Worm (Caenorhabditis elegans) whole organism, L1 larva: ENCODE results near the gene ndx-3.

Source experiments
- C04F5.9 ChIP-seq: sonication (generic microtip); optimal IDR thresholded peaks from 2 replicates; lab custom pipeline; 2016; ENCODE audit warnings: missing genetic modification characterization, missing compliant biosample characterization
- C16A3.4 ChIP-seq: fragments of 150-350 bp; optimal IDR thresholded peaks from 2 replicates; lab custom pipeline; 2014; ENCODE audit warnings: missing biosample characterization, missing genetic modification characterization
- F16B12.6 ChIP-seq: fragments of 150-350 bp; optimal IDR thresholded peaks from 2 replicates; lab custom pipeline; 2014; ENCODE audit warnings: missing biosample characterization, missing genetic modification characterization
- alr-1 ChIP-seq: fragments of 200-800 bp; sonication (Bioruptor generic); optimal IDR thresholded peaks from 2 replicates; lab custom pipeline; 2018; ENCODE audit warnings: borderline replicate concordance, mild to moderate bottlenecking, missing genetic modification characterization, missing compliant biosample characterization
- aly-2 ChIP-seq: fragments of 150-350 bp; optimal IDR thresholded peaks from 2 replicates; lab custom pipeline; 2014; ENCODE audit warnings: missing biosample characterization, missing genetic modification characterization
- ceh-82 ChIP-seq, 3 experiments: fragments of 150-350 bp in 1 of 3; sonication (generic microtip) in 2 of 3; optimal IDR thresholded peaks; 2 replicates each; lab custom pipeline; 2014 to 2017; ENCODE audit warnings: missing biosample characterization in 3 of 3, missing genetic modification characterization in 3 of 3
- ceh-88 ChIP-seq: fragments of 200-800 bp; sonication (Bioruptor generic); IDR thresholded peaks from 2 replicates; pipeline ENCODE4 v1.3.6; 2022; ENCODE audit warnings: missing genetic modification characterization, missing compliant biosample characterization
- dsc-1 ChIP-seq: sonication (generic microtip); optimal IDR thresholded peaks from 2 replicates; lab custom pipeline; 2016; ENCODE audit warnings: mild to moderate bottlenecking, missing genetic modification characterization, missing compliant biosample characterization
- efl-1 ChIP-seq, 4 experiments: fragments of 150-350 bp; optimal IDR thresholded peaks in 3 of 4; peaks in 1 of 4; 1 replicate in 1 of 4; 2 replicates in 3 of 4; lab custom pipeline; 2014; ENCODE audit warnings: missing biosample characterization in 2 of 4, missing genetic modification characterization in 2 of 4, missing genetic modification reagents in 2 of 4
- elt-2 ChIP-seq: sonication (generic microtip); optimal IDR thresholded peaks from 2 replicates; lab custom pipeline; 2016; ENCODE audit warnings: missing genetic modification characterization, mild to moderate bottlenecking, inconsistent platforms, missing compliant biosample characterization, missing genetic modification reagents
- elt-3 ChIP-seq, 6 experiments: fragments of 150-350 bp in 1 of 6; sonication (generic microtip); optimal IDR thresholded peaks; 2 replicates each; lab custom pipeline; 2017 to 2018; ENCODE audit warnings: missing biosample characterization in 6 of 6, missing genetic modification characterization in 6 of 6, inconsistent platforms in 1 of 6
- ets-5 ChIP-seq: fragments of 200-800 bp; sonication (Bioruptor generic); IDR thresholded peaks from 2 replicates; pipeline ENCODE4 v1.3.6; 2022; ENCODE audit warnings: missing genetic modification characterization, missing compliant biosample characterization
- fos-1 ChIP-seq: fragments of 150-350 bp; optimal IDR thresholded peaks from 2 replicates; lab custom pipeline; 2014; ENCODE audit warnings: missing biosample characterization, missing genetic modification characterization
- grh-1 ChIP-seq: fragments of 200-800 bp; sonication (Bioruptor generic); IDR thresholded peaks from 2 replicates; pipeline ENCODE4 v1.3.6; 2022; ENCODE audit warnings: missing genetic modification reagents, missing genetic modification characterization, missing compliant biosample characterization
- hlh-4 ChIP-seq: sonication (generic microtip); optimal IDR thresholded peaks from 2 replicates; lab custom pipeline; 2016; ENCODE audit warnings: mild to moderate bottlenecking, missing genetic modification characterization, missing compliant biosample characterization
- isw-1 ChIP-seq: fragments of 200-800 bp; sonication (Bioruptor generic); IDR thresholded peaks from 2 replicates; pipeline ENCODE4 v1.3.6; 2022; ENCODE audit warnings: missing genetic modification characterization, missing compliant biosample characterization
- jun-1 ChIP-seq: fragments of 150-350 bp; optimal IDR thresholded peaks from 2 replicates; lab custom pipeline; 2014; ENCODE audit warnings: missing biosample characterization, missing genetic modification reagents, missing genetic modification characterization
- lin-35 ChIP-seq, 2 experiments: fragments of 150-350 bp; optimal IDR thresholded peaks; 2 replicates each; lab custom pipeline; 2014; ENCODE audit warnings: missing biosample characterization in 2 of 2, missing genetic modification characterization in 2 of 2, missing genetic modification reagents in 2 of 2
- lin-39 ChIP-seq: fragments of 150-350 bp; optimal IDR thresholded peaks from 2 replicates; lab custom pipeline; 2014; ENCODE audit warnings: missing biosample characterization, missing genetic modification reagents, missing genetic modification characterization
- lir-3 ChIP-seq: sonication (generic microtip); optimal IDR thresholded peaks from 2 replicates; lab custom pipeline; 2016; ENCODE audit warnings: mild to moderate bottlenecking, missing genetic modification characterization, moderate library complexity, missing compliant biosample characterization; ENCODE audit not compliant: poor library complexity
- mab-9 ChIP-seq: fragments of 200-800 bp; sonication (Bioruptor generic); IDR thresholded peaks from 2 replicates; pipeline ENCODE4 v1.3.6; 2022; ENCODE audit warnings: missing genetic modification reagents, missing genetic modification characterization, missing compliant biosample characterization
- mdl-1 ChIP-seq, 2 experiments: fragments of 150-350 bp; optimal IDR thresholded peaks; 2 replicates each; lab custom pipeline; 2014 to 2017; ENCODE audit warnings: missing biosample characterization in 2 of 2, missing genetic modification characterization in 2 of 2, inconsistent platforms in 1 of 2
- nhr-12 ChIP-seq: sonication (generic microtip); optimal IDR thresholded peaks from 2 replicates; lab custom pipeline; 2017; ENCODE audit warnings: missing biosample characterization, missing genetic modification characterization
- nhr-19 ChIP-seq: fragments of 200-800 bp; sonication (Bioruptor generic); conservative IDR thresholded peaks from 2 replicates; pipeline ENCODE4 v1.3.6; 2022; ENCODE audit warnings: missing genetic modification characterization, missing compliant biosample characterization
- nhr-20 ChIP-seq: sonication (generic microtip); optimal IDR thresholded peaks from 2 replicates; lab custom pipeline; 2016; ENCODE audit warnings: mild to moderate bottlenecking, missing genetic modification characterization, missing compliant biosample characterization
- nhr-237 ChIP-seq: fragments of 150-350 bp; optimal IDR thresholded peaks from 2 replicates; lab custom pipeline; 2014; ENCODE audit warnings: missing biosample characterization, missing genetic modification characterization
- nhr-47 ChIP-seq: sonication (generic microtip); optimal IDR thresholded peaks from 2 replicates; lab custom pipeline; 2016; ENCODE audit warnings: mild to moderate bottlenecking, missing genetic modification characterization, moderate library complexity, missing compliant biosample characterization
- nhr-76 ChIP-seq: sonication (generic microtip); optimal IDR thresholded peaks from 2 replicates; lab custom pipeline; 2017; ENCODE audit warnings: missing biosample characterization, missing genetic modification characterization
- nhr-77 ChIP-seq: fragments of 150-350 bp; optimal IDR thresholded peaks from 2 replicates; lab custom pipeline; 2014; ENCODE audit warnings: missing biosample characterization, missing genetic modification characterization
- nhr-90 ChIP-seq: sonication (generic microtip); optimal IDR thresholded peaks from 2 replicates; lab custom pipeline; 2016; ENCODE audit warnings: mild to moderate bottlenecking, missing genetic modification characterization, missing compliant biosample characterization; ENCODE audit not compliant: poor library complexity
- pag-3 ChIP-seq: sonication (generic microtip); optimal IDR thresholded peaks from 2 replicates; lab custom pipeline; 2017; ENCODE audit warnings: missing genetic modification characterization, mild to moderate bottlenecking, missing compliant biosample characterization, antibody characterized with exemption, borderline replicate concordance; ENCODE audit not compliant: insufficient read depth
- pax-3 ChIP-seq: fragments of 200-800 bp; sonication (Bioruptor generic); optimal IDR thresholded peaks from 2 replicates; lab custom pipeline; 2018; ENCODE audit warnings: mild to moderate bottlenecking, missing genetic modification characterization, moderate library complexity, missing compliant biosample characterization
- snu-23 ChIP-seq: sonication (generic microtip); optimal IDR thresholded peaks from 2 replicates; lab custom pipeline; 2016; ENCODE audit warnings: missing genetic modification characterization, missing compliant biosample characterization
- sox-4 ChIP-seq: sonication (generic microtip); optimal IDR thresholded peaks from 2 replicates; lab custom pipeline; 2016; ENCODE audit warnings: missing genetic modification characterization, missing compliant biosample characterization
- sptf-1 ChIP-seq: fragments of 150-350 bp; optimal IDR thresholded peaks from 2 replicates; lab custom pipeline; 2014; ENCODE audit warnings: missing biosample characterization, missing genetic modification characterization
- sup-37 ChIP-seq: fragments of 200-800 bp; sonication (Bioruptor generic); optimal IDR thresholded peaks from 2 replicates; lab custom pipeline; 2018; ENCODE audit warnings: mild to moderate bottlenecking, missing genetic modification characterization, missing compliant biosample characterization
- unc-130 ChIP-seq: fragments of 150-350 bp; optimal IDR thresholded peaks from 2 replicates; lab custom pipeline; 2017; ENCODE audit warnings: missing biosample characterization, missing genetic modification characterization, inconsistent platforms
- unc-30 ChIP-seq: sonication (generic microtip); optimal IDR thresholded peaks from 2 replicates; lab custom pipeline; 2017; ENCODE audit warnings: missing biosample characterization, missing genetic modification characterization
- unc-86 ChIP-seq: sonication (generic microtip); optimal IDR thresholded peaks from 2 replicates; lab custom pipeline; 2016; ENCODE audit warnings: missing genetic modification characterization, missing compliant biosample characterization
- unc-98 ChIP-seq: fragments of 200-800 bp; sonication (Bioruptor generic); IDR thresholded peaks from 2 replicates; pipeline ENCODE4 v1.3.6; 2022; ENCODE audit warnings: missing genetic modification characterization, missing compliant biosample characterization
- vab-15 ChIP-seq: sonication (generic microtip); optimal IDR thresholded peaks from 2 replicates; lab custom pipeline; 2017; ENCODE audit warnings: missing genotype, mild to moderate bottlenecking, missing genetic modification characterization, missing compliant biosample characterization
- zag-1 ChIP-seq: fragments of 150-350 bp; optimal IDR thresholded peaks from 2 replicates; lab custom pipeline; 2014; ENCODE audit warnings: missing biosample characterization, missing genetic modification characterization
- ztf-4 ChIP-seq: fragments of 150-350 bp; optimal IDR thresholded peaks from 2 replicates; lab custom pipeline; 2014; ENCODE audit warnings: missing biosample characterization, missing genetic modification characterization

The ndx-3 gene

ce11 chrII:4918501-4919021, 34.8 kb upstream of the ndx-3 start (continued):
- TF ChIP-seq nhr-77 (tag; lab: Kevin White, UChicago) (no peak), nhr-12 (tag; lab: Kevin White, UChicago) (no peak), C04F5.9 (tag; lab: Kevin White, UChicago) (no peak), nhr-76 (tag; lab: Kevin White, UChicago) (no peak), grh-1 (GFP tag; lab: Robert Waterston, UW) (peak; percentile 40), unc-98 (GFP tag; lab: Robert Waterston, UW) (no peak), unc-86 (tag; lab: Kevin White, UChicago) (no peak), dsc-1 (tag; lab: Kevin White, UChicago) (no peak), ceh-82 (tag; optimal IDR thresholded peaks at IDR 0.05; lab: Kevin White, UChicago) (no peak), unc-30 (no peak), mab-9 (GFP tag; lab: Robert Waterston, UW) (no peak), lin-39 (tag; lab: Kevin White, UChicago) (no peak), nhr-47 (tag; lab: Kevin White, UChicago) (no peak), nhr-19 (no peak), nhr-90 (tag; lab: Kevin White, UChicago) (no peak)

DNA sequence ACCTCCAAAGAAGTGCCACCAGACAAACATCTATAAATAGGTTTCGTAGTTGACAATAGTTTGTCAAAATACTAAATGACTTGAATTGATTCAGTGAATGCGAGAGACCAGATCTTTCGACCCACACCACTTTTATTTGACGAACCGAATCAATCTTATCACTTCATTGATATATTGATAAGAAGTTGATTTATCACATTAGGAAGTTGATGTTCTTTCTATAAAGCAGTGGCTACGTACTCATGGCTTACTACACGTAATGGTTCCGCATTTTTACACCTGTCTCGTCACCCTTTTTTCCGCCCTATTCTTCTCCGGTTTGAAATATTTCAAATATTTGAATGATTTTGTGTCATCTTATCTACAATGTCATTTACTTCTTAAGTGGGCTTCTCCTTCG, 32.8 kb upstream of the ndx-3 start:
- peak; percentile 50 for TF ChIP-seq elt-2 (tag; lab: Kevin White, UChicago)
- TF ChIP-seq mab-9 (GFP tag; lab: Robert Waterston, UW), result no peak
- TF ChIP-seq elt-3 (tag; optimal IDR thresholded peaks at IDR 0.05; lab: Kevin White, UChicago), result peak in 1 of 6 experiments; percentile 11
- TF ChIP-seq nhr-12 (tag; lab: Kevin White, UChicago), result no peak
- TF ChIP-seq, all 84 proteins: peak for 2

DNA sequence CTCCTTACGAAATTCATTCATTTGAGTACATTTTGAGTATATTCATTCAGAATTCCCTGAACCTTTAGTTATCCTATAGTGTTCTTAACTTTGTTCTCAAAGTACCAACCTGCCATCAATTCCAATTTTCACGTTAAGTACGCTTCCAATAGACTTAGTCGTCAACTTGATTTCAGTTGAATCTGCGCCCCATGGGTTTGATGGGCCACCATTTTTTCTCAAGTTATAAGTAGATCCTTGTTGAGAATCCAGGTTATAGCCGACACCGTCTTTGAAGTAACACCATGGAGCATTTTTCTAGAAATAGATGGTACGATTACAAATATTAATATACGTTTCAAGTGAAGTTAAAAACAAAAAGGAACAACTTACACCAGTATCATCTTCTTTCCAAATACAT, 28.7 kb upstream of the ndx-3 start:
- TF ChIP-seq hlh-4 (tag; lab: Kevin White, UChicago) (no peak), elt-3 (tag; optimal IDR thresholded peaks at IDR 0.05; lab: Kevin White, UChicago) (no peak), jun-1 (tag; lab: Kevin White, UChicago) (no peak), alr-1 (no peak), lir-3 (tag; lab: Kevin White, UChicago) (no peak), efl-1 (optimal IDR thresholded peaks at IDR 0.05; lab: Kevin White, UChicago) (no peak), efl-1 (GFP tag; optimal IDR thresholded peaks at IDR 0.05 in 1 of 2; lab: Kevin White, UChicago) (no peak), nhr-90 (tag; lab: Kevin White, UChicago) (no peak), nhr-19 (no peak), ets-5 (GFP tag; lab: Robert Waterston, UW) (no peak), isw-1 (GFP tag; lab: Robert Waterston, UW) (no peak), nhr-47 (tag; lab: Kevin White, UChicago) (no peak), fos-1 (tag; lab: Kevin White, UChicago) (no peak), pag-3 (tag; lab: Kevin White, UChicago) (no peak), aly-2 (tag; lab: Kevin White, UChicago) (no peak)

- TF ChIP-seq ztf-4 (tag; lab: Kevin White, UChicago), result no peak
- peak; percentile 37 for TF ChIP-seq nhr-20 (tag; lab: Kevin White, UChicago)
- no peak for TF ChIP-seq mab-9 (GFP tag; lab: Robert Waterston, UW)
- TF ChIP-seq nhr-47 (tag; lab: Kevin White, UChicago), result no peak
- TF ChIP-seq lin-35 (GFP tag; optimal IDR thresholded peaks at IDR 0.05; lab: Kevin White, UChicago), result peak in 1 of 2 experiments; percentile 60
- no peak for TF ChIP-seq sox-4 (tag; lab: Kevin White, UChicago)
- TF ChIP-seq fos-1 (tag; lab: Kevin White, UChicago), result no peak
- peak in 1 of 2 experiments; percentile 74 for TF ChIP-seq mdl-1 (tag; optimal IDR thresholded peaks at IDR 0.05; lab: Kevin White, UChicago)
- TF ChIP-seq sup-37, result no peak
- TF ChIP-seq zag-1 (tag; lab: Kevin White, UChicago), result no peak
- TF ChIP-seq snu-23, result no peak
- TF ChIP-seq hlh-4 (tag; lab: Kevin White, UChicago), result no peak
- no peak for TF ChIP-seq unc-130
- no peak for TF ChIP-seq sptf-1 (tag; lab: Kevin White, UChicago)
- peak; percentile 19 for TF ChIP-seq jun-1 (tag; lab: Kevin White, UChicago)
- peak; percentile 13 for TF ChIP-seq pax-3 (tag; lab: Kevin White, UChicago)
- no peak for TF ChIP-seq nhr-19
- TF ChIP-seq nhr-237 (tag; lab: Kevin White, UChicago), result no peak
- no peak for TF ChIP-seq vab-15 (tag; lab: Kevin White, UChicago)
- no peak for TF ChIP-seq nhr-77 (tag; lab: Kevin White, UChicago)
- TF ChIP-seq isw-1 (GFP tag; lab: Robert Waterston, UW), result no peak
- no peak for TF ChIP-seq C16A3.4 (tag; lab: Kevin White, UChicago)
- no peak for TF ChIP-seq F16B12.6 (tag; lab: Kevin White, UChicago)
- TF ChIP-seq elt-2 (tag; lab: Kevin White, UChicago), result peak; percentile 100
- no peak for TF ChIP-seq ceh-88 (GFP tag; lab: Robert Waterston, UW)
Measured at ce11 chrII:4925198-4925764, 28.1 kb upstream of the ndx-3 start, which contains the start of gene aagr-2. aagr-2 (minus strand) TSS chrII:4925248.
